Worm (Caenorhabditis elegans): ENCODE data around the gene ints-5.

- TF ChIP-seq pqm-1 (tag; optimal IDR thresholded peaks at IDR 0.05): no peak
- TF ChIP-seq hlh-15 (tag; optimal IDR thresholded peaks at IDR 0.05): no peak
- TF ChIP-seq ets-4 (tag; optimal IDR thresholded peaks at IDR 0.05): no peak
- no peak for TF ChIP-seq tbx-2 (tag; optimal IDR thresholded peaks at IDR 0.05)
- no peak for TF ChIP-seq syd-9 (tag; optimal IDR thresholded peaks at IDR 0.05)
- TF ChIP-seq unc-86 (tag; optimal IDR thresholded peaks at IDR 0.05): no peak
- TF ChIP-seq lin-11 (tag; optimal IDR thresholded peaks at IDR 0.05): no peak
- TF ChIP-seq pha-4 (tag; optimal IDR thresholded peaks at IDR 0.05): no peak
- no peak for TF ChIP-seq nhr-11 (tag; optimal IDR thresholded peaks at IDR 0.05)
- no peak for TF ChIP-seq ref-2 (tag; optimal IDR thresholded peaks at IDR 0.05)
- no peak for TF ChIP-seq rnt-1 (tag; optimal IDR thresholded peaks at IDR 0.05)
- TF ChIP-seq eyg-1 (tag; optimal IDR thresholded peaks at IDR 0.05): no peak
- TF ChIP-seq elt-2 (tag; optimal IDR thresholded peaks at IDR 0.05): no peak
Measured at ce11 chrV:18596240-18596639, 62.5 kb downstream of the ints-5 start.

Data from whole organism, late embryonic.